Worm (Caenorhabditis elegans) whole organism, L2 larva: ENCODE measurements around the gene lgc-34.
A peak's percentile ranks its signal among the peaks of the same experiment; 100 is the strongest.

ENCODE experiments used
- C34F6.9 ChIP-seq: fragments of 150-350 bp; optimal IDR thresholded peaks from 2 replicates; lab custom pipeline; 2014; ENCODE audit warnings: missing biosample characterization, missing genetic modification characterization
- F13H6.1 ChIP-seq: sonication (generic microtip); optimal IDR thresholded peaks from 2 replicates; lab custom pipeline; 2016; ENCODE audit warnings: missing genetic modification characterization, missing compliant biosample characterization
- R02D3.7 ChIP-seq: fragments of 150-350 bp; optimal IDR thresholded peaks from 2 replicates; lab custom pipeline; 2014; ENCODE audit warnings: missing biosample characterization, missing genetic modification characterization
- Y55F3AM.14 ChIP-seq: fragments of 200-800 bp; sonication (Bioruptor generic); optimal IDR thresholded peaks from 2 replicates; lab custom pipeline; 2018; ENCODE audit warnings: mild to moderate bottlenecking, missing genetic modification characterization, missing compliant biosample characterization
- ZK546.5 ChIP-seq: sonication (generic microtip); optimal IDR thresholded peaks from 2 replicates; lab custom pipeline; 2017; ENCODE audit warnings: missing biosample characterization, missing genetic modification characterization
- alr-1 ChIP-seq: fragments of 150-350 bp; optimal IDR thresholded peaks from 2 replicates; lab custom pipeline; 2014; ENCODE audit warnings: missing biosample characterization, missing genetic modification characterization
- aly-2 ChIP-seq: fragments of 150-350 bp; optimal IDR thresholded peaks from 2 replicates; lab custom pipeline; 2014; ENCODE audit warnings: missing biosample characterization, missing genetic modification characterization
- ama-1 ChIP-seq: fragments of 150-350 bp; optimal IDR thresholded peaks from 2 replicates; lab custom pipeline; 2018; ENCODE audit warnings: inconsistent platforms
- blmp-1 ChIP-seq: sonication (generic microtip); optimal IDR thresholded peaks from 2 replicates; lab custom pipeline; 2017; ENCODE audit warnings: missing genetic modification characterization, mild to moderate bottlenecking, missing compliant biosample characterization, antibody characterized with exemption, moderate library complexity; ENCODE audit not compliant: insufficient read depth
- ceh-16 ChIP-seq: fragments of 150-350 bp; optimal IDR thresholded peaks from 2 replicates; lab custom pipeline; 2014; ENCODE audit warnings: missing biosample characterization, missing genetic modification characterization
- ceh-82 ChIP-seq: fragments of 150-350 bp; optimal IDR thresholded peaks from 2 replicates; lab custom pipeline; 2014; ENCODE audit warnings: missing biosample characterization, missing genetic modification characterization
- crh-2 ChIP-seq: sonication (generic microtip); optimal IDR thresholded peaks from 2 replicates; lab custom pipeline; 2017; ENCODE audit warnings: missing biosample characterization, missing genetic modification characterization
- egl-27 ChIP-seq: sonication (generic microtip); optimal IDR thresholded peaks from 3 replicates; lab custom pipeline; 2017; ENCODE audit warnings: missing biosample characterization, missing genetic modification reagents, missing genetic modification characterization
- elt-1 ChIP-seq: fragments of 150-350 bp; optimal IDR thresholded peaks from 2 replicates; lab custom pipeline; 2014; ENCODE audit warnings: missing biosample characterization, missing genetic modification characterization
- elt-3 ChIP-seq: sonication (generic microtip); optimal IDR thresholded peaks from 2 replicates; lab custom pipeline; 2017; ENCODE audit warnings: missing biosample characterization, missing genetic modification characterization
- fos-1 ChIP-seq: fragments of 150-350 bp; optimal IDR thresholded peaks from 2 replicates; lab custom pipeline; 2014; ENCODE audit warnings: missing biosample characterization, missing genetic modification characterization
- gmeb-1 ChIP-seq: fragments of 150-350 bp; optimal IDR thresholded peaks from 2 replicates; lab custom pipeline; 2014; ENCODE audit warnings: missing biosample characterization, missing genetic modification characterization
- lin-11 ChIP-seq: fragments of 150-350 bp; sonication (generic microtip); optimal IDR thresholded peaks from 2 replicates; lab custom pipeline; 2014; ENCODE audit warnings: missing biosample characterization, missing genetic modification characterization, inconsistent platforms, mixed read lengths
- lin-13 ChIP-seq: fragments of 150-350 bp; optimal IDR thresholded peaks from 2 replicates; lab custom pipeline; 2014; ENCODE audit warnings: missing biosample characterization, missing genetic modification reagents, missing genetic modification characterization
- lin-39 ChIP-seq: fragments of 150-350 bp; optimal IDR thresholded peaks from 2 replicates; lab custom pipeline; 2014; ENCODE audit warnings: missing biosample characterization, missing genetic modification reagents, missing genetic modification characterization
- lsy-2 ChIP-seq, 2 experiments: fragments of 150-350 bp in 1 of 2; sonication (generic microtip) in 1 of 2; optimal IDR thresholded peaks; 2 replicates each; lab custom pipeline; 2014 to 2017; ENCODE audit warnings: missing biosample characterization in 2 of 2, missing genetic modification characterization in 2 of 2
- mab-5 ChIP-seq: fragments of 150-350 bp; optimal IDR thresholded peaks from 2 replicates; lab custom pipeline; 2014; ENCODE audit warnings: missing biosample characterization, missing genetic modification characterization
- mbf-1 ChIP-seq: sonication (generic microtip); optimal IDR thresholded peaks from 2 replicates; lab custom pipeline; 2017; ENCODE audit warnings: missing biosample characterization, missing genetic modification characterization
- mdl-1 ChIP-seq, 2 experiments: fragments of 150-350 bp in 1 of 2; sonication (generic microtip) in 1 of 2; optimal IDR thresholded peaks; 2 replicates each; lab custom pipeline; 2017; ENCODE audit warnings: missing biosample characterization in 2 of 2, missing genetic modification characterization in 2 of 2
- nhr-12 ChIP-seq: fragments of 150-350 bp; optimal IDR thresholded peaks from 2 replicates; lab custom pipeline; 2014; ENCODE audit warnings: missing biosample characterization, missing genetic modification characterization
- nhr-129 ChIP-seq: fragments of 150-350 bp; optimal IDR thresholded peaks from 2 replicates; lab custom pipeline; 2014; ENCODE audit warnings: missing biosample characterization, missing genetic modification characterization
- nhr-23 ChIP-seq: fragments of 150-350 bp; optimal IDR thresholded peaks from 2 replicates; lab custom pipeline; 2014; ENCODE audit warnings: missing biosample characterization, missing genetic modification reagents, missing genetic modification characterization
- nhr-237 ChIP-seq: fragments of 150-350 bp; optimal IDR thresholded peaks from 2 replicates; lab custom pipeline; 2014; ENCODE audit warnings: missing biosample characterization, missing genetic modification characterization
- nhr-77 ChIP-seq: fragments of 150-350 bp; optimal IDR thresholded peaks from 2 replicates; lab custom pipeline; 2014; ENCODE audit warnings: missing biosample characterization, missing genetic modification characterization
- peb-1 ChIP-seq: fragments of 150-350 bp; optimal IDR thresholded peaks from 2 replicates; lab custom pipeline; 2014; ENCODE audit warnings: missing biosample characterization, missing genetic modification characterization
- sem-4 ChIP-seq: fragments of 150-350 bp; optimal IDR thresholded peaks from 2 replicates; lab custom pipeline; 2014; ENCODE audit warnings: missing biosample characterization, missing genetic modification reagents, missing genetic modification characterization
- skn-1 ChIP-seq: sonication (generic microtip); optimal IDR thresholded peaks from 2 replicates; lab custom pipeline; 2017; ENCODE audit warnings: missing biosample characterization, missing genetic modification characterization
- sma-3 ChIP-seq: sonication (generic microtip); optimal IDR thresholded peaks from 2 replicates; lab custom pipeline; 2016; ENCODE audit warnings: missing genetic modification reagents, missing genetic modification characterization, missing compliant biosample characterization
- sma-9 ChIP-seq, 2 experiments: fragments of 150-350 bp in 1 of 2; sonication (generic microtip) in 1 of 2; optimal IDR thresholded peaks; 2 replicates each; lab custom pipeline; 2014 to 2016; ENCODE audit warnings: missing genetic modification characterization in 2 of 2, mild to moderate bottlenecking in 1 of 2, missing biosample characterization in 1 of 2, missing compliant biosample characterization in 1 of 2, missing genetic modification reagents in 1 of 2, moderate library complexity in 1 of 2
- snpc-4 ChIP-seq: fragments of 150-350 bp; optimal IDR thresholded peaks from 2 replicates; lab custom pipeline; 2014; ENCODE audit warnings: missing biosample characterization, missing genetic modification characterization
- unc-55 ChIP-seq: fragments of 150-350 bp; sonication (generic microtip); optimal IDR thresholded peaks from 3 replicates; lab custom pipeline; 2014; ENCODE audit warnings: missing biosample characterization, missing genetic modification reagents, missing genetic modification characterization
- zag-1 ChIP-seq: fragments of 150-350 bp; optimal IDR thresholded peaks from 2 replicates; lab custom pipeline; 2014; ENCODE audit warnings: missing biosample characterization, missing genetic modification characterization
- ztf-11 ChIP-seq: sonication (generic microtip); optimal IDR thresholded peaks from 2 replicates; lab custom pipeline; 2017; ENCODE audit warnings: missing biosample characterization, missing genetic modification characterization

Gene lgc-34

ce11 chrII:526375-526774 is at the start of gene lgc-34:
lgc-34 (plus strand) TSS chrII:526574.
- peak; percentile 22 for TF ChIP-seq F13H6.1
- TF ChIP-seq skn-1: no peak

ce11 chrII:484328-484916 is 42.0 kb upstream of the lgc-34 start, which contains the start of the genes gldi-1 and prp-21:
gldi-1 (minus strand) TSS chrII:484378.
prp-21 (plus strand) TSS chrII:484866.
- TF ChIP-seq unc-55 (GFP tag; lab: Kevin White, UChicago) (peak; percentile 60), crh-2 (peak; percentile 34), skn-1 (no peak), nhr-77 (tag; lab: Kevin White, UChicago) (no peak), ceh-82 (no peak), ztf-11 (tag; lab: Kevin White, UChicago) (no peak), lsy-2 (tag; optimal IDR thresholded peaks at IDR 0.05; lab: Kevin White, UChicago) (peak in 1 of 2 experiments; percentile 54), sem-4 (tag; lab: Kevin White, UChicago) (no peak), mab-5 (tag; lab: Kevin White, UChicago) (no peak), mbf-1 (tag; lab: Kevin White, UChicago) (no peak), aly-2 (tag; lab: Kevin White, UChicago) (no peak), snpc-4 (tag; lab: Kevin White, UChicago) (no peak), peb-1 (tag; lab: Kevin White, UChicago) (no peak), C34F6.9 (tag; lab: Kevin White, UChicago) (peak; percentile 65), gmeb-1 (tag; lab: Kevin White, UChicago) (peak; percentile 11), Y55F3AM.14 (GFP tag; lab: Kevin White, UChicago) (no peak), sma-3 (GFP tag; lab: Kevin White, UChicago) (no peak), lin-13 (GFP tag; lab: Kevin White, UChicago) (peak; percentile 12), mdl-1 (tag; optimal IDR thresholded peaks at IDR 0.05; lab: Kevin White, UChicago) (no peak), R02D3.7 (tag; lab: Kevin White, UChicago) (no peak)

DNA sequence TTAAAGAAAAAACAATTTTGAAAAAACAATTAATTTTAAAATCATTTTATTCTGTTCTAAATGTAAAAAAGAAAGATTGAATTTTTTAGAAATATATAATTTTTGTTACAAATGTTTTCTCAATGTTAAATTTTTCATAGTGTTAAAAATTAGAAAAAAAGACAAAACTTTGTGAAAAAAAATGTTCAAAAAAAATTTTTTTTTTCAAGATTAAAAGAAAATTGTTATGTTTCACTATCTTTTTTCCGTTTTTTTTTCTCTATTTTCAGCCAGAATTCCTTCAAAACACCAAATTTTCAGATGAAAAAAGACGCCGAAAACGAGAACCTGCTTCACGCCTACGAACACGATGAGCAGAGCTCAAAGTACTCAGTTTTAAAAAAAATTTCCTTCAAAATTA is 31.2 kb upstream of the lgc-34 start, which contains the start of gene sms-5:
TSS of gene sms-5 (plus strand) at position 301 of the 400 bp plus-strand sequence.
- TF ChIP-seq snpc-4 (tag; lab: Kevin White, UChicago) (no peak), sem-4 (tag; lab: Kevin White, UChicago) (no peak), nhr-129 (tag; lab: Kevin White, UChicago) (no peak), F13H6.1 (no peak), lin-39 (tag; lab: Kevin White, UChicago) (no peak), nhr-23 (tag; lab: Kevin White, UChicago) (no peak), mab-5 (tag; lab: Kevin White, UChicago) (no peak), blmp-1 (tag; lab: Kevin White, UChicago) (no peak), zag-1 (tag; lab: Kevin White, UChicago) (no peak), alr-1 (tag; lab: Kevin White, UChicago) (no peak), C34F6.9 (tag; lab: Kevin White, UChicago) (no peak), ceh-16 (tag; lab: Kevin White, UChicago) (no peak), ztf-11 (tag; lab: Kevin White, UChicago) (no peak), fos-1 (tag; lab: Kevin White, UChicago) (no peak), lin-11 (tag; lab: Kevin White, UChicago) (no peak), mdl-1 (tag; optimal IDR thresholded peaks at IDR 0.05; lab: Kevin White, UChicago) (no peak), ama-1 (lab: Kevin White, UChicago) (no peak), elt-1 (no peak), nhr-12 (no peak), nhr-237 (tag; lab: Kevin White, UChicago) (no peak)

ce11 chrII:502638-503037 is 23.7 kb upstream of the lgc-34 start:
- TF ChIP-seq ztf-11 (tag; lab: Kevin White, UChicago): no peak
- no peak for TF ChIP-seq elt-3 (tag; lab: Kevin White, UChicago)
- no peak for TF ChIP-seq Y55F3AM.14 (GFP tag; lab: Kevin White, UChicago)
- TF ChIP-seq mab-5 (tag; lab: Kevin White, UChicago): no peak
- TF ChIP-seq snpc-4 (tag; lab: Kevin White, UChicago): no peak
- TF ChIP-seq fos-1 (tag; lab: Kevin White, UChicago): no peak
- no peak for TF ChIP-seq sma-9 (GFP tag; optimal IDR thresholded peaks at IDR 0.05; lab: Kevin White, UChicago)
- TF ChIP-seq sma-9 (tag; optimal IDR thresholded peaks at IDR 0.05; lab: Kevin White, UChicago): no peak
- TF ChIP-seq lin-11 (tag; lab: Kevin White, UChicago): no peak
- no peak for TF ChIP-seq nhr-12
- no peak for TF ChIP-seq egl-27 (tag; lab: Kevin White, UChicago)
- TF ChIP-seq mdl-1 (tag; optimal IDR thresholded peaks at IDR 0.05; lab: Kevin White, UChicago): no peak
- no peak for TF ChIP-seq F13H6.1
- TF ChIP-seq aly-2 (tag; lab: Kevin White, UChicago): no peak
- TF ChIP-seq lin-39 (tag; lab: Kevin White, UChicago): no peak
- TF ChIP-seq nhr-77 (tag; lab: Kevin White, UChicago): no peak
- TF ChIP-seq ZK546.5 (tag; lab: Kevin White, UChicago): no peak
- TF ChIP-seq elt-1: no peak
